Worm (Caenorhabditis elegans) whole organism, L1 larva: ENCODE data around the gene B0001.3.
"Not testable (repeated sequence)": the region's sequence is repeated elsewhere in the genome, so short reads cannot be mapped to it uniquely, and the experiment has no call there.

Experiments
- C04F5.9 ChIP-seq: sonication (generic microtip); optimal IDR thresholded peaks from 2 replicates; lab custom pipeline; 2016; ENCODE audit warnings: missing genetic modification characterization, missing compliant biosample characterization
- C34B4.2 ChIP-seq: sonication (generic microtip); optimal IDR thresholded peaks from 2 replicates; lab custom pipeline; 2017; ENCODE audit warnings: mild to moderate bottlenecking, missing genetic modification characterization, missing compliant biosample characterization
- F16B12.6 ChIP-seq: fragments of 150-350 bp; optimal IDR thresholded peaks from 2 replicates; lab custom pipeline; 2014; ENCODE audit warnings: missing biosample characterization, missing genetic modification characterization
- Y116A8C.19 ChIP-seq: sonication (generic microtip); optimal IDR thresholded peaks from 2 replicates; lab custom pipeline; 2016; ENCODE audit warnings: missing compliant biosample characterization, missing genetic modification characterization, borderline replicate concordance
- alr-1 ChIP-seq: fragments of 200-800 bp; sonication (Bioruptor generic); optimal IDR thresholded peaks from 2 replicates; lab custom pipeline; 2018; ENCODE audit warnings: borderline replicate concordance, mild to moderate bottlenecking, missing genetic modification characterization, missing compliant biosample characterization
- aly-2 ChIP-seq: fragments of 150-350 bp; optimal IDR thresholded peaks from 2 replicates; lab custom pipeline; 2014; ENCODE audit warnings: missing biosample characterization, missing genetic modification characterization
- ama-1 ChIP-seq: fragments of 150-350 bp; optimal IDR thresholded peaks from 2 replicates; lab custom pipeline; 2014
- blmp-1 ChIP-seq: fragments of 150-350 bp; optimal IDR thresholded peaks from 2 replicates; lab custom pipeline; 2014; ENCODE audit warnings: missing biosample characterization, missing genetic modification characterization
- ceh-8 ChIP-seq: fragments of 200-800 bp; sonication (Bioruptor generic); optimal IDR thresholded peaks from 2 replicates; lab custom pipeline; 2018; ENCODE audit warnings: mild to moderate bottlenecking, missing genetic modification characterization, moderate library complexity, missing compliant biosample characterization
- ceh-88 ChIP-seq: fragments of 200-800 bp; sonication (Bioruptor generic); IDR thresholded peaks from 2 replicates; pipeline ENCODE4 v1.3.6; 2022; ENCODE audit warnings: missing genetic modification characterization, missing compliant biosample characterization
- efl-1 ChIP-seq, 4 experiments: fragments of 150-350 bp; optimal IDR thresholded peaks in 3 of 4; peaks in 1 of 4; 1 replicate in 1 of 4; 2 replicates in 3 of 4; lab custom pipeline; 2014; ENCODE audit warnings: missing biosample characterization in 2 of 4, missing genetic modification characterization in 2 of 4, missing genetic modification reagents in 2 of 4
- elt-2 ChIP-seq: sonication (generic microtip); optimal IDR thresholded peaks from 2 replicates; lab custom pipeline; 2016; ENCODE audit warnings: missing genetic modification characterization, mild to moderate bottlenecking, inconsistent platforms, missing compliant biosample characterization, missing genetic modification reagents
- fkh-10 ChIP-seq: sonication (generic microtip); optimal IDR thresholded peaks from 2 replicates; lab custom pipeline; 2017; ENCODE audit warnings: missing biosample characterization, missing genetic modification reagents, missing genetic modification characterization
- fkh-4 ChIP-seq: sonication (generic microtip); optimal IDR thresholded peaks from 2 replicates; lab custom pipeline; 2016; ENCODE audit warnings: missing compliant biosample characterization, missing genetic modification characterization, borderline replicate concordance
- fkh-8 ChIP-seq: sonication (generic microtip); optimal IDR thresholded peaks from 2 replicates; lab custom pipeline; 2016; ENCODE audit warnings: mild to moderate bottlenecking, missing genetic modification characterization, missing compliant biosample characterization
- grh-1 ChIP-seq: fragments of 200-800 bp; sonication (Bioruptor generic); IDR thresholded peaks from 2 replicates; pipeline ENCODE4 v1.3.6; 2022; ENCODE audit warnings: missing genetic modification reagents, missing genetic modification characterization, missing compliant biosample characterization
- lin-14 ChIP-seq: fragments of 200-800 bp; sonication (Bioruptor generic); optimal IDR thresholded peaks from 2 replicates; lab custom pipeline; 2018; ENCODE audit warnings: mild to moderate bottlenecking, missing genetic modification characterization, moderate library complexity, missing compliant biosample characterization
- lin-39 ChIP-seq: fragments of 150-350 bp; optimal IDR thresholded peaks from 2 replicates; lab custom pipeline; 2014; ENCODE audit warnings: missing biosample characterization, missing genetic modification reagents, missing genetic modification characterization
- lir-3 ChIP-seq: sonication (generic microtip); optimal IDR thresholded peaks from 2 replicates; lab custom pipeline; 2016; ENCODE audit warnings: mild to moderate bottlenecking, missing genetic modification characterization, moderate library complexity, missing compliant biosample characterization; ENCODE audit not compliant: poor library complexity
- lsy-2 ChIP-seq, 2 experiments: fragments of 150-350 bp; optimal IDR thresholded peaks; 2 replicates each; lab custom pipeline; 2014; ENCODE audit warnings: missing biosample characterization in 2 of 2, missing genetic modification characterization in 2 of 2
- mep-1 ChIP-seq: fragments of 150-350 bp; optimal IDR thresholded peaks from 2 replicates; lab custom pipeline; 2014; ENCODE audit warnings: missing biosample characterization, missing genetic modification characterization
- nhr-11 ChIP-seq: fragments of 150-350 bp; optimal IDR thresholded peaks from 2 replicates; lab custom pipeline; 2014; ENCODE audit warnings: missing biosample characterization, missing genetic modification characterization
- nhr-12 ChIP-seq: sonication (generic microtip); optimal IDR thresholded peaks from 2 replicates; lab custom pipeline; 2017; ENCODE audit warnings: missing biosample characterization, missing genetic modification characterization
- nhr-47 ChIP-seq: sonication (generic microtip); optimal IDR thresholded peaks from 2 replicates; lab custom pipeline; 2016; ENCODE audit warnings: mild to moderate bottlenecking, missing genetic modification characterization, moderate library complexity, missing compliant biosample characterization
- nhr-84 ChIP-seq: sonication (generic microtip); optimal IDR thresholded peaks from 2 replicates; lab custom pipeline; 2017; ENCODE audit warnings: missing biosample characterization, missing genetic modification characterization
- nhr-85 ChIP-seq: sonication (generic microtip); peaks from one replicate; lab custom pipeline; 2016; ENCODE audit warnings: missing genetic modification characterization, inconsistent platforms, missing compliant biosample characterization
- pax-3 ChIP-seq: fragments of 200-800 bp; sonication (Bioruptor generic); optimal IDR thresholded peaks from 2 replicates; lab custom pipeline; 2018; ENCODE audit warnings: mild to moderate bottlenecking, missing genetic modification characterization, moderate library complexity, missing compliant biosample characterization
- rnt-1 ChIP-seq: sonication (generic microtip); optimal IDR thresholded peaks from 2 replicates; lab custom pipeline; 2016; ENCODE audit warnings: mild to moderate bottlenecking, missing genetic modification characterization, moderate library complexity, missing compliant biosample characterization
- skn-1 ChIP-seq: fragments of 150-350 bp; optimal IDR thresholded peaks from 2 replicates; lab custom pipeline; 2014; ENCODE audit warnings: missing biosample characterization, missing genetic modification characterization
- snpc-4 ChIP-seq: fragments of 150-350 bp; optimal IDR thresholded peaks from 2 replicates; lab custom pipeline; 2014; ENCODE audit warnings: missing biosample characterization, missing genetic modification characterization
- sox-4 ChIP-seq: sonication (generic microtip); optimal IDR thresholded peaks from 2 replicates; lab custom pipeline; 2016; ENCODE audit warnings: missing genetic modification characterization, missing compliant biosample characterization
- swsn-7 ChIP-seq: sonication (generic microtip); optimal IDR thresholded peaks from 2 replicates; lab custom pipeline; 2016; ENCODE audit warnings: missing genetic modification characterization, missing compliant biosample characterization
- unc-30 ChIP-seq: sonication (generic microtip); optimal IDR thresholded peaks from 2 replicates; lab custom pipeline; 2017; ENCODE audit warnings: missing biosample characterization, missing genetic modification characterization
- unc-86 ChIP-seq: sonication (generic microtip); optimal IDR thresholded peaks from 2 replicates; lab custom pipeline; 2016; ENCODE audit warnings: missing genetic modification characterization, missing compliant biosample characterization
- vab-15 ChIP-seq: sonication (generic microtip); optimal IDR thresholded peaks from 2 replicates; lab custom pipeline; 2017; ENCODE audit warnings: missing genotype, mild to moderate bottlenecking, missing genetic modification characterization, missing compliant biosample characterization
- xbp-1 ChIP-seq: sonication (generic microtip); optimal IDR thresholded peaks from 2 replicates; lab custom pipeline; 2016; ENCODE audit warnings: missing genetic modification characterization, missing compliant biosample characterization

The B0001.3 gene

ce11 chrIV:12143231-12143630, 2.3 kb downstream of the B0001.3 start, which contains the start of gene B0001.5:
Gene B0001.5 (minus strand): TSS chrIV:12143331.
- no peak for TF ChIP-seq ceh-88 (GFP tag; lab: Robert Waterston, UW)
- TF ChIP-seq lir-3: no peak
- no peak for TF ChIP-seq alr-1
- no peak for TF ChIP-seq fkh-4 (tag; lab: Kevin White, UChicago)
- no peak for TF ChIP-seq C04F5.9 (tag; lab: Kevin White, UChicago)
- TF ChIP-seq sox-4: no peak
- TF ChIP-seq ama-1 (lab: Kevin White, UChicago): no peak
- TF ChIP-seq unc-86 (tag; lab: Kevin White, UChicago): no peak
- TF ChIP-seq nhr-47: no peak
- TF ChIP-seq pax-3 (tag; lab: Kevin White, UChicago): no peak
- no peak for TF ChIP-seq F16B12.6
- no peak for TF ChIP-seq fkh-10 (GFP tag; lab: Kevin White, UChicago)

ce11 chrIV:12140959-12141358, 4.6 kb downstream of the B0001.3 start, which contains the start of gene B0001.8:
Gene B0001.8 (minus strand): TSS chrIV:12141059.
- TF ChIP-seq ceh-8 (GFP tag; lab: Kevin White, UChicago) (no peak), unc-30 (tag; lab: Kevin White, UChicago) (no peak), fkh-8 (tag; lab: Kevin White, UChicago) (no peak), elt-2 (tag; lab: Kevin White, UChicago) (no peak), lin-39 (no peak), swsn-7 (tag; lab: Kevin White, UChicago) (no peak), Y116A8C.19 (tag; lab: Kevin White, UChicago) (no peak), grh-1 (no peak)

DNA sequence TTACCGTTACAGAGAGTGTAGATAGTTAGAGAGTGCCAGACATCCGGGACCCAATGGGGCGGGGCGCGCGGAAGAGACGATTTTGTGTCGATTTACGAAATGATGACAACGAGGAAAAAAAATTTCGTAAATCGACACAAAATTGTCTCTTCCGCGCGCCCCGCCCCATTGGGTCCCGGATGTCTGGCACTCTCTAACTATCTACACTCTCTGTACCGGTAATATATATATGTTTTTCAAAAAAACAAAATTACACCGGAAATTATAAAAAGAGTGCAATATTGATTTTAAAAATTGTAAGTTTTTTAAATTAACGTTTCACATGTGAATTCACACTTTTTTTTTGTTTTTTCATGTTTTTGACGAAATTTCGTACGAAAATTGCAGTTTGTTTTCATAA, 7.4 kb downstream of the B0001.3 start, which contains the start of gene B0001.4:
Gene B0001.4 (minus strand): TSS at position 101 of the 400 bp plus-strand sequence.
- TF ChIP-seq nhr-11 (tag; lab: Kevin White, UChicago); nhr-47; rnt-1 (tag; lab: Kevin White, UChicago): not testable (repeated sequence)

ce11 chrIV:12134991-12135390, 10.5 kb downstream of the B0001.3 start:
- TF ChIP-seq ceh-8 (GFP tag; lab: Kevin White, UChicago) (peak; percentile 78), unc-30 (tag; lab: Kevin White, UChicago) (no peak), nhr-85 (tag; lab: Kevin White, UChicago) (peak; percentile 44)

DNA sequence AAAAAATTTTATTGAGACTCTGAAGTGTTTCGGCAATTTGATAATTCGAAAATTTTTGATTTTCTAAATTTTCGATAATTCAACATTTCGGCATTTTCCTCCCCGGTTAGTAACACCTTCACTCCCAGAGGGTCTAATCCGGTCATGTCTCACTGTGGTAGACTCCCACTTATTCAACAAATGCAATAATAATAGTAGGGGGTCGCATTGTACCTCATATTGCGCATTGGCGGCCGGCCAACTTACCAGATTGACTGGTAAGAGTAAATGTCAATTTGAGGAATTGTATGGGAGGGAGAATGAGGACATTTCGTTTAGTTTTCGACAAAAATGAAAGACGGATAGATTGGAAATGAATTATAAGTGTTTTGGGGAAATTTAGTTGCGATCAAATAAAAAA, 11.8 kb downstream of the B0001.3 start:
- TF ChIP-seq nhr-12 (no peak), mep-1 (tag; lab: Kevin White, UChicago) (peak; percentile 18), xbp-1 (no peak), fkh-4 (tag; lab: Kevin White, UChicago) (no peak), vab-15 (tag; lab: Kevin White, UChicago) (no peak), lsy-2 (tag; optimal IDR thresholded peaks at IDR 0.05; lab: Kevin White, UChicago) (no peak), nhr-84 (tag; lab: Kevin White, UChicago) (no peak), blmp-1 (tag; lab: Kevin White, UChicago) (peak; percentile 27), skn-1 (no peak), C34B4.2 (no peak), F16B12.6 (no peak), nhr-85 (tag; lab: Kevin White, UChicago) (peak; percentile 71)

ce11 chrIV:12131308-12132072, 14.0 kb downstream of the B0001.3 start:
- TF ChIP-seq nhr-85 (tag; lab: Kevin White, UChicago): peak; percentile 9
- no peak for TF ChIP-seq efl-1 (optimal IDR thresholded peaks at IDR 0.05; lab: Kevin White, UChicago)
- peak in 1 of 2 experiments; percentile 55 for TF ChIP-seq efl-1 (GFP tag; optimal IDR thresholded peaks at IDR 0.05 in 1 of 2; lab: Kevin White, UChicago)
- TF ChIP-seq aly-2 (tag; lab: Kevin White, UChicago): no peak
- TF ChIP-seq lin-14 (GFP tag; lab: Kevin White, UChicago): peak; percentile 46
- TF ChIP-seq snpc-4 (tag; lab: Kevin White, UChicago): peak; percentile 59
- TF ChIP-seq, all 84 proteins: peak for 4
